Worm (Caenorhabditis elegans) whole organism, early embryonic: Measurements from ENCODE around the gene Y57G11B.6.

Experiments used
- B0310.2 ChIP-seq: sonication (generic microtip); optimal IDR thresholded peaks from 2 replicates; lab custom pipeline; 2016; ENCODE audit warnings: mild to moderate bottlenecking, missing genetic modification characterization, missing compliant biosample characterization
- F13C5.2 ChIP-seq: sonication (generic microtip); optimal IDR thresholded peaks from 2 replicates; lab custom pipeline; 2017; ENCODE audit warnings: mild to moderate bottlenecking, missing genetic modification characterization, inconsistent platforms, missing compliant biosample characterization
- aly-1 ChIP-seq: sonication (generic microtip); optimal IDR thresholded peaks from 2 replicates; lab custom pipeline; 2016; ENCODE audit warnings: missing genetic modification characterization, missing compliant biosample characterization
- ama-1 ChIP-seq: fragments of 150-350 bp; optimal IDR thresholded peaks from 2 replicates; lab custom pipeline; 2014
- ceh-13 ChIP-seq: fragments of 200-800 bp; sonication (Bioruptor generic); optimal IDR thresholded peaks from 2 replicates; lab custom pipeline; 2018; ENCODE audit warnings: mild to moderate bottlenecking, missing genetic modification characterization, missing compliant biosample characterization
- ceh-36 ChIP-seq: sonication (generic microtip); optimal IDR thresholded peaks from 2 replicates; lab custom pipeline; 2016; ENCODE audit warnings: missing genetic modification characterization, inconsistent platforms, missing compliant biosample characterization
- ets-7 ChIP-seq: sonication (generic microtip); optimal IDR thresholded peaks from 2 replicates; lab custom pipeline; 2016; ENCODE audit warnings: missing genotype, missing genetic modification characterization, missing compliant biosample characterization
- flt-1 ChIP-seq: fragments of 200-800 bp; sonication (Bioruptor generic); IDR thresholded peaks from 2 replicates; pipeline ENCODE4 v1.3.6; 2022; ENCODE audit warnings: missing genetic modification characterization, missing compliant biosample characterization
- hmbx-1 ChIP-seq: sonication (generic microtip); optimal IDR thresholded peaks from 2 replicates; lab custom pipeline; 2016; ENCODE audit warnings: mild to moderate bottlenecking, missing genetic modification characterization, missing compliant biosample characterization
- hmg-4 ChIP-seq: fragments of 200-800 bp; sonication (Bioruptor generic); optimal IDR thresholded peaks from 2 replicates; lab custom pipeline; 2018; ENCODE audit warnings: mild to moderate bottlenecking, missing genetic modification characterization, missing compliant biosample characterization
- hnd-1 ChIP-seq: sonication (generic microtip); optimal IDR thresholded peaks from 2 replicates; lab custom pipeline; 2016; ENCODE audit warnings: missing genetic modification characterization, missing compliant biosample characterization
- pes-1 ChIP-seq: fragments of 200-800 bp; sonication (Bioruptor generic); IDR thresholded peaks from 2 replicates; pipeline ENCODE4 v1.3.6; 2022; ENCODE audit warnings: missing genetic modification reagents, missing genetic modification characterization, missing compliant biosample characterization
- scrt-1 ChIP-seq: fragments of 200-800 bp; sonication (Bioruptor generic); IDR thresholded peaks from 2 replicates; pipeline ENCODE4 v1.3.6; 2022; ENCODE audit warnings: missing genetic modification characterization, missing compliant biosample characterization
- sea-1 ChIP-seq: fragments of 200-800 bp; sonication (Bioruptor generic); conservative IDR thresholded peaks from 2 replicates; pipeline ENCODE4 v1.3.6; 2022; ENCODE audit warnings: missing genetic modification characterization, missing compliant biosample characterization
- tbx-11 ChIP-seq: fragments of 200-800 bp; sonication (Bioruptor generic); IDR thresholded peaks from 2 replicates; pipeline ENCODE4 v1.3.6; 2022; ENCODE audit warnings: missing genetic modification characterization, missing compliant biosample characterization
- tbx-37 ChIP-seq: fragments of 200-800 bp; sonication (Bioruptor generic); conservative IDR thresholded peaks from 2 replicates; pipeline ENCODE4 v1.3.6; 2022; ENCODE audit warnings: missing genetic modification reagents, missing genetic modification characterization, missing compliant biosample characterization
- tra-4 ChIP-seq: sonication (generic microtip); optimal IDR thresholded peaks from 2 replicates; lab custom pipeline; 2017; ENCODE audit warnings: missing genetic modification characterization, missing compliant biosample characterization

The Y57G11B.6 gene

ce11 chrIV:14554788-14555187, at the start of gene Y57G11B.6:
TSS of gene Y57G11B.6 (minus strand) at chrIV:14554888.
- TF ChIP-seq aly-1 (tag; lab: Kevin White, UChicago) (no peak), ama-1 (no peak), tra-4 (tag; lab: Kevin White, UChicago) (no peak), hmbx-1 (no peak), ceh-13 (no peak), B0310.2 (tag; lab: Kevin White, UChicago) (no peak), tbx-11 (GFP tag; lab: Robert Waterston, UW) (no peak), hmg-4 (GFP tag; lab: Kevin White, UChicago) (no peak), ets-7 (tag; lab: Kevin White, UChicago) (no peak), pes-1 (no peak), sea-1 (GFP tag; lab: Robert Waterston, UW) (no peak), tbx-37 (no peak), F13C5.2 (tag; lab: Kevin White, UChicago) (no peak)

- no peak for TF ChIP-seq hmbx-1
- TF ChIP-seq tbx-37 = no peak
Observed at ce11 chrIV:14603022-14603421, 48.3 kb upstream of the Y57G11B.6 start.

ce11 chrIV:14599321-14599720, 44.6 kb upstream of the Y57G11B.6 start:
- TF ChIP-seq sea-1 (GFP tag; lab: Robert Waterston, UW) = no peak
- TF ChIP-seq B0310.2 (tag; lab: Kevin White, UChicago) = no peak
- no peak for TF ChIP-seq tra-4 (tag; lab: Kevin White, UChicago)
- TF ChIP-seq flt-1 (GFP tag; lab: Robert Waterston, UW) = no peak
- no peak for TF ChIP-seq aly-1 (tag; lab: Kevin White, UChicago)
- no peak for TF ChIP-seq ets-7 (tag; lab: Kevin White, UChicago)
- no peak for TF ChIP-seq tbx-11 (GFP tag; lab: Robert Waterston, UW)
- TF ChIP-seq ceh-13 = no peak
- TF ChIP-seq F13C5.2 (tag; lab: Kevin White, UChicago) = no peak
- TF ChIP-seq scrt-1 (GFP tag; lab: Robert Waterston, UW) = no peak

ce11 chrIV:14594249-14594648, 39.6 kb upstream of the Y57G11B.6 start:
- TF ChIP-seq aly-1 (tag; lab: Kevin White, UChicago) = no peak
- no peak for TF ChIP-seq flt-1 (GFP tag; lab: Robert Waterston, UW)
- TF ChIP-seq ets-7 (tag; lab: Kevin White, UChicago) = no peak
- TF ChIP-seq pes-1 = no peak
- no peak for TF ChIP-seq ceh-36 (tag; lab: Kevin White, UChicago)
- no peak for TF ChIP-seq ama-1
- TF ChIP-seq B0310.2 (tag; lab: Kevin White, UChicago) = no peak
- TF ChIP-seq hmg-4 (GFP tag; lab: Kevin White, UChicago) = no peak
- TF ChIP-seq hnd-1 = no peak
- no peak for TF ChIP-seq hmbx-1
- no peak for TF ChIP-seq sea-1 (GFP tag; lab: Robert Waterston, UW)
- TF ChIP-seq tbx-11 (GFP tag; lab: Robert Waterston, UW) = no peak
- no peak for TF ChIP-seq tra-4 (tag; lab: Kevin White, UChicago)

DNA sequence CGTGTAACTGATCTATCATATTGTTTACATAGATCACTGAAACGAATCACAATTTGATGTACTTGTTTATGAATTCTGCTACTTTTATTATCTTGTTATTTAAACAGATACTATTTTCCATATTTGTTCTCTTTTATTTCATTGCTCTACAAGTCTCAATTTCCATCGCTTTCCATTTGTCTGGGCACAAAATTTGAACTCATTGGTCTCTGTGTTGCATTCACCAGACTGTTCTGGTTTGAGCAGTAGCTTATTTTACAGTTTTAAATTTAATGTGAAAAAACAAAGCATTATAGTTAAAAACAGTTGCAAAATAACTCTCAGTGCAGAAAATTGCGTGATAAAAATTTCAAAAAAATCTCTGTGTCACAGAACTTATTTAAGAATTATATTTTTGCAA, 32.9 kb upstream of the Y57G11B.6 start:
- TF ChIP-seq scrt-1 (GFP tag; lab: Robert Waterston, UW) = no peak
- no peak for TF ChIP-seq tbx-11 (GFP tag; lab: Robert Waterston, UW)
- no peak for TF ChIP-seq pes-1
- no peak for TF ChIP-seq tbx-37
- no peak for TF ChIP-seq F13C5.2 (tag; lab: Kevin White, UChicago)
- no peak for TF ChIP-seq hnd-1
- TF ChIP-seq aly-1 (tag; lab: Kevin White, UChicago) = no peak
- no peak for TF ChIP-seq B0310.2 (tag; lab: Kevin White, UChicago)
- no peak for TF ChIP-seq sea-1 (GFP tag; lab: Robert Waterston, UW)
- no peak for TF ChIP-seq tra-4 (tag; lab: Kevin White, UChicago)
- no peak for TF ChIP-seq ceh-36 (tag; lab: Kevin White, UChicago)
- no peak for TF ChIP-seq hmbx-1
- no peak for TF ChIP-seq flt-1 (GFP tag; lab: Robert Waterston, UW)
- no peak for TF ChIP-seq ama-1
- no peak for TF ChIP-seq ets-7 (tag; lab: Kevin White, UChicago)

DNA sequence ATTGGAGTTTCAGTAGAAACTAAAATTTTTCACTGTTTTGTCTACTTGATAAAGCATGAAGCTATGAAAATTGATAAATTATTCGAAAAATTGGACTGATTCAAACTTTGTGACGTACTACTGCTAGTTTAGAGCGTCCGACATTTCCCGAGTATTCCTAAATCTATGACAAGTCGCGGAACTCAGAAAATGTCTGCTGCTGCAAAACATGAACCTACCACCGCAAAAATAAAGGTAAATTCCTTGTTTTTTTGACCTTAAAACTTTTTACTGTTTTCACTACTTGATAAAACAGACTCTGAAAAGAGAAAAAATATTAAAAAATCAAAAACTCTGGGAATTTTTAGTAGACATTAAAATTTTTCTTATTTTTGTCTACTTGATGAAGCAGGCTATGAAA, 32.1 kb upstream of the Y57G11B.6 start:
- TF ChIP-seq pes-1 (no peak), hnd-1 (no peak), ceh-36 (tag; lab: Kevin White, UChicago) (no peak), hmbx-1 (no peak), ceh-13 (no peak), F13C5.2 (tag; lab: Kevin White, UChicago) (no peak), tbx-37 (no peak), tra-4 (tag; lab: Kevin White, UChicago) (no peak), flt-1 (GFP tag; lab: Robert Waterston, UW) (no peak), B0310.2 (tag; lab: Kevin White, UChicago) (no peak), hmg-4 (GFP tag; lab: Kevin White, UChicago) (no peak), ets-7 (tag; lab: Kevin White, UChicago) (no peak), aly-1 (tag; lab: Kevin White, UChicago) (no peak), scrt-1 (GFP tag; lab: Robert Waterston, UW) (no peak), tbx-11 (GFP tag; lab: Robert Waterston, UW) (no peak), sea-1 (GFP tag; lab: Robert Waterston, UW) (no peak), ama-1 (no peak)

- TF ChIP-seq tbx-11 (GFP tag; lab: Robert Waterston, UW) = no peak
- TF ChIP-seq F13C5.2 (tag; lab: Kevin White, UChicago) = no peak
- TF ChIP-seq tra-4 (tag; lab: Kevin White, UChicago) = no peak
- TF ChIP-seq tbx-37 = no peak
- no peak for TF ChIP-seq aly-1 (tag; lab: Kevin White, UChicago)
- TF ChIP-seq ceh-13 = no peak
- no peak for TF ChIP-seq B0310.2 (tag; lab: Kevin White, UChicago)
- no peak for TF ChIP-seq sea-1 (GFP tag; lab: Robert Waterston, UW)
- TF ChIP-seq flt-1 (GFP tag; lab: Robert Waterston, UW) = no peak
- no peak for TF ChIP-seq ets-7 (tag; lab: Kevin White, UChicago)
- no peak for TF ChIP-seq ceh-36 (tag; lab: Kevin White, UChicago)
- no peak for TF ChIP-seq ama-1
- TF ChIP-seq hmbx-1 = no peak
Observed at ce11 chrIV:14580939-14581338, 26.3 kb upstream of the Y57G11B.6 start, which contains the start of gene irld-18. TSS of gene irld-18 (minus strand) at chrIV:14581039.
